Fruit fly (Drosophila melanogaster) Kc167 (cell line): Measurements from ENCODE around the gene CG18269.

Experiments
- Sin3A ChIP-seq: fragments of >200 bp; optimal IDR thresholded peaks from 2 replicates; lab custom pipeline; 2018; ENCODE audit warnings: missing external identifiers
- h ChIP-seq: fragments of >200 bp; optimal IDR thresholded peaks from 3 replicates; lab custom pipeline; 2018; ENCODE audit warnings: missing external identifiers
- insv ChIP-seq: fragments of >200 bp; optimal IDR thresholded peaks from 3 replicates; lab custom pipeline; 2018; ENCODE audit warnings: missing external identifiers

DNA sequence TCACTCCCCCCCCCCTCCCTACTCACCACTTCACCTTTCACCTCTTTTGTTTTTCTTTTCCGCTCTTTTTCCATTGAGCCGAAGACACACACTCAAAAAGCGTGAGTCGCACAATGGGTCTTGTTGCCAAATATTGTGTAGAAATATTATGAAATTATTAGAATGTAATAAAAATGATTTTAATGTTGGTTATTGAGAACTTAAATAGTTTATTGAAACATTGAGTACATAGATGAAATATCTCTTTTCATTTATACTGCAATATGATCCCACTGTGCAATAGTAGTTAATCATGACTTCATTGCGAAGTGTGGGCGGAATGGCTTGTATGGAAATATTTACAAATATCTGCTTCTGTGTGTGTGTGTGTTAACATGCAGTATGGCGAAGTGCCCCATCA, 15.5 kb downstream of the CG18269 start:
- TF ChIP-seq insv (lab: Kevin White, UChicago): no peak
- TF ChIP-seq h (lab: Kevin White, UChicago): no peak
- no peak for TF ChIP-seq Sin3A (lab: Kevin White, UChicago)
